Worm (Caenorhabditis elegans) whole organism, mixed stage, embryonic: Measurements from ENCODE around the gene F10G2.10.

Experiments
- M03D4.4 ChIP-seq: sonication (generic microtip); optimal IDR thresholded peaks from 2 replicates; lab custom pipeline; 2017; ENCODE audit warnings: mild to moderate bottlenecking, missing genetic modification characterization, missing compliant biosample characterization
- bed-3 ChIP-seq: fragments of 200-800 bp; sonication (Bioruptor generic); optimal IDR thresholded peaks from 3 replicates; lab custom pipeline; 2018; ENCODE audit warnings: mild to moderate bottlenecking, missing genetic modification characterization, moderate library complexity, missing compliant biosample characterization
- blmp-1 ChIP-seq: fragments of 150-350 bp; optimal IDR thresholded peaks from 2 replicates; lab custom pipeline; 2014; ENCODE audit warnings: missing biosample characterization, missing genetic modification characterization
- ceh-43 ChIP-seq: fragments of 200-800 bp; sonication (Bioruptor generic); optimal IDR thresholded peaks from 2 replicates; lab custom pipeline; 2018; ENCODE audit warnings: mild to moderate bottlenecking, missing genetic modification characterization, moderate library complexity, missing compliant biosample characterization
- ceh-83 ChIP-seq: fragments of 200-800 bp; sonication (Bioruptor generic); optimal IDR thresholded peaks from 2 replicates; lab custom pipeline; 2018; ENCODE audit warnings: mild to moderate bottlenecking, missing genetic modification characterization, missing compliant biosample characterization
- drap-1 ChIP-seq: fragments of 200-800 bp; sonication (Bioruptor generic); optimal IDR thresholded peaks from 3 replicates; lab custom pipeline; 2018; ENCODE audit warnings: mild to moderate bottlenecking, missing genetic modification characterization, missing compliant biosample characterization
- elt-1 ChIP-seq: sonication (generic microtip); optimal IDR thresholded peaks from 2 replicates; lab custom pipeline; 2017; ENCODE audit warnings: missing genetic modification characterization, mild to moderate bottlenecking, missing compliant biosample characterization, antibody characterized with exemption, moderate library complexity, borderline replicate concordance; ENCODE audit not compliant: insufficient read depth
- elt-3 ChIP-seq: fragments of 150-350 bp; optimal IDR thresholded peaks from 2 replicates; lab custom pipeline; 2014; ENCODE audit warnings: missing biosample characterization, missing genetic modification characterization
- ham-2 ChIP-seq: fragments of 200-800 bp; sonication (Bioruptor generic); optimal IDR thresholded peaks from 2 replicates; lab custom pipeline; 2018; ENCODE audit warnings: mild to moderate bottlenecking, missing genetic modification characterization, missing compliant biosample characterization
- hlh-1 ChIP-seq: fragments of 150-350 bp; optimal IDR thresholded peaks from 2 replicates; lab custom pipeline; 2014; ENCODE audit warnings: missing biosample characterization, missing genetic modification reagents, missing genetic modification characterization
- lin-13 ChIP-seq: fragments of 150-350 bp; optimal IDR thresholded peaks from 2 replicates; lab custom pipeline; 2014; ENCODE audit warnings: missing biosample characterization, missing genetic modification characterization
- lsy-2 ChIP-seq: fragments of 150-350 bp; optimal IDR thresholded peaks from 2 replicates; lab custom pipeline; 2014; ENCODE audit warnings: missing biosample characterization, missing genetic modification characterization
- mab-5 ChIP-seq: fragments of 150-350 bp; optimal IDR thresholded peaks from 2 replicates; lab custom pipeline; 2014; ENCODE audit warnings: missing biosample characterization, missing genetic modification characterization
- mep-1 ChIP-seq: fragments of 150-350 bp; optimal IDR thresholded peaks from 2 replicates; lab custom pipeline; 2017; ENCODE audit warnings: missing biosample characterization, missing genetic modification reagents, missing genetic modification characterization, inconsistent platforms
- nhr-2 ChIP-seq: fragments of 150-350 bp; optimal IDR thresholded peaks from 2 replicates; lab custom pipeline; 2014; ENCODE audit warnings: missing biosample characterization, missing genetic modification characterization
- nhr-237 ChIP-seq: fragments of 150-350 bp; optimal IDR thresholded peaks from 2 replicates; lab custom pipeline; 2014; ENCODE audit warnings: missing biosample characterization, missing genetic modification characterization
- nhr-28 ChIP-seq: fragments of 150-350 bp; optimal IDR thresholded peaks from 2 replicates; lab custom pipeline; 2014; ENCODE audit warnings: missing biosample characterization, missing genetic modification characterization
- nhr-76 ChIP-seq: sonication (generic microtip); optimal IDR thresholded peaks from 2 replicates; lab custom pipeline; 2017; ENCODE audit warnings: missing biosample characterization, missing genetic modification characterization
- sem-2 ChIP-seq: fragments of 200-800 bp; sonication (Bioruptor generic); optimal IDR thresholded peaks from 2 replicates; lab custom pipeline; 2018; ENCODE audit warnings: mild to moderate bottlenecking, missing genetic modification characterization, missing compliant biosample characterization
- snpc-4 ChIP-seq: fragments of 150-350 bp; optimal IDR thresholded peaks from 2 replicates; lab custom pipeline; 2014; ENCODE audit warnings: missing biosample characterization, missing genetic modification characterization
- tbx-8 ChIP-seq: fragments of 200-800 bp; sonication (Bioruptor generic); optimal IDR thresholded peaks from 2 replicates; lab custom pipeline; 2018; ENCODE audit warnings: mild to moderate bottlenecking, missing genetic modification characterization, moderate library complexity, missing compliant biosample characterization
- unc-39 ChIP-seq: fragments of 150-350 bp; optimal IDR thresholded peaks from 2 replicates; lab custom pipeline; 2014; ENCODE audit warnings: missing biosample characterization, missing genetic modification characterization
- unc-62 ChIP-seq: fragments of 150-350 bp; optimal IDR thresholded peaks from 2 replicates; lab custom pipeline; 2014; ENCODE audit warnings: missing biosample characterization, missing genetic modification reagents, missing genetic modification characterization

Gene F10G2.10

ce11 chrV:7361673-7362072 is 39.7 kb downstream of the F10G2.10 start, which contains the start of gene cyp-35A1:
Gene cyp-35A1 (minus strand): TSS chrV:7361773.
- no peak for TF ChIP-seq lin-13 (tag; lab: Kevin White, UChicago)
- no peak for TF ChIP-seq mab-5 (tag; lab: Kevin White, UChicago)
- TF ChIP-seq nhr-2 (tag; lab: Kevin White, UChicago): no peak
- TF ChIP-seq ham-2 (GFP tag; lab: Kevin White, UChicago): no peak
- no peak for TF ChIP-seq elt-3 (tag; lab: Kevin White, UChicago)
- TF ChIP-seq elt-1 (tag; lab: Kevin White, UChicago): no peak
- no peak for TF ChIP-seq nhr-76
- TF ChIP-seq mep-1 (tag; lab: Kevin White, UChicago): no peak
- no peak for TF ChIP-seq ceh-83 (GFP tag; lab: Kevin White, UChicago)
- no peak for TF ChIP-seq snpc-4
- no peak for TF ChIP-seq nhr-237 (tag; lab: Kevin White, UChicago)
- no peak for TF ChIP-seq hlh-1 (tag; lab: Kevin White, UChicago)
- TF ChIP-seq blmp-1 (tag; lab: Kevin White, UChicago): no peak
- TF ChIP-seq unc-62 (GFP tag; lab: Kevin White, UChicago): no peak
- TF ChIP-seq, all 35 proteins: peak for 0

ce11 chrV:7364059-7364458 is 42.0 kb downstream of the F10G2.10 start, which contains the start of gene cyp-35A2:
Gene cyp-35A2 (minus strand): TSS chrV:7364182.
- TF ChIP-seq bed-3 (GFP tag; lab: Kevin White, UChicago) (no peak), hlh-1 (tag; lab: Kevin White, UChicago) (no peak), unc-39 (tag; lab: Kevin White, UChicago) (no peak), nhr-28 (tag; lab: Kevin White, UChicago) (no peak), lsy-2 (tag; lab: Kevin White, UChicago) (no peak), drap-1 (GFP tag; lab: Kevin White, UChicago) (no peak)

- TF ChIP-seq sem-2 (GFP tag; lab: Kevin White, UChicago): no peak
- TF ChIP-seq blmp-1 (tag; lab: Kevin White, UChicago): no peak
- TF ChIP-seq M03D4.4 (tag; lab: Kevin White, UChicago): no peak
- no peak for TF ChIP-seq ceh-43
- TF ChIP-seq elt-3 (tag; lab: Kevin White, UChicago): no peak
Measured at ce11 chrV:7364951-7365350, 42.9 kb downstream of the F10G2.10 start, which contains the start of gene exc-13. Gene exc-13 (plus strand): TSS chrV:7365251.

ce11 chrV:7369578-7369977 is 47.6 kb downstream of the F10G2.10 start, which contains the start of gene srj-14:
Gene srj-14 (plus strand): TSS chrV:7369708.
- TF ChIP-seq tbx-8 (GFP tag; lab: Kevin White, UChicago) (no peak), nhr-28 (tag; lab: Kevin White, UChicago) (no peak)
